Worm (Caenorhabditis elegans) whole organism, young adult: ENCODE measurements around the gene swan-2.

Source experiments
- ama-1 ChIP-seq, 3 experiments: fragments of 150-350 bp in 1 of 3; sonication (generic microtip) in 2 of 3; optimal IDR thresholded peaks; 2 replicates each; lab custom pipeline; 2014 to 2018; ENCODE audit warnings: missing biosample characterization in 2 of 3, missing genetic modification characterization in 2 of 3, missing genetic modification reagents in 2 of 3
- ekl-4 ChIP-seq: fragments of 200-800 bp; sonication (Bioruptor generic); IDR thresholded peaks from 2 replicates; pipeline ENCODE4 v1.3.6; 2022; ENCODE audit warnings: missing genetic modification reagents, missing genetic modification characterization, missing compliant biosample characterization
- gei-17 ChIP-seq: fragments of 200-800 bp; sonication (Bioruptor generic); optimal IDR thresholded peaks from 2 replicates; lab custom pipeline; 2018; ENCODE audit warnings: mild to moderate bottlenecking, missing genetic modification characterization, missing compliant biosample characterization
- nfya-1 ChIP-seq: sonication (generic microtip); optimal IDR thresholded peaks from 2 replicates; lab custom pipeline; 2017; ENCODE audit warnings: antibody characterized with exemption, missing compliant biosample characterization, missing genetic modification characterization, borderline replicate concordance; ENCODE audit not compliant: insufficient read depth
- nhr-120 ChIP-seq: fragments of 200-800 bp; sonication (Bioruptor generic); IDR thresholded peaks from 2 replicates; pipeline ENCODE4 v1.3.6; 2022; ENCODE audit warnings: missing genetic modification characterization, missing compliant biosample characterization
- snpc-4 ChIP-seq, 5 experiments: fragments of 150-350 bp in 1 of 5; sonication (generic microtip) in 4 of 5; optimal IDR thresholded peaks; 2 replicates each; lab custom pipeline; 2014 to 2018; ENCODE audit warnings: missing genetic modification characterization in 5 of 5, missing biosample characterization in 3 of 5, antibody characterized with exemption in 2 of 5, mild to moderate bottlenecking in 2 of 5, missing compliant biosample characterization in 2 of 5, missing genotype in 2 of 5, moderate library complexity in 2 of 5, missing genetic modification reagents in 1 of 5
- tbx-9 ChIP-seq: sonication (generic microtip); optimal IDR thresholded peaks from 2 replicates; lab custom pipeline; 2016; ENCODE audit warnings: borderline replicate concordance, missing genetic modification characterization, inconsistent platforms, missing compliant biosample characterization
- unc-62 ChIP-seq: fragments of 150-350 bp; optimal IDR thresholded peaks from 2 replicates; lab custom pipeline; 2014; ENCODE audit warnings: missing biosample characterization, missing genetic modification reagents, missing genetic modification characterization

- no peak for TF ChIP-seq ama-1 (optimal IDR thresholded peaks at IDR 0.05; lab: Kevin White, UChicago)
- no peak for TF ChIP-seq ama-1 (GFP tag; optimal IDR thresholded peaks at IDR 0.05; lab: Kevin White, UChicago)
- no peak for TF ChIP-seq gei-17
- TF ChIP-seq nfya-1: no peak
- TF ChIP-seq unc-62 (GFP tag; lab: Kevin White, UChicago): no peak
- TF ChIP-seq ekl-4: no peak
- TF ChIP-seq tbx-9: no peak
- TF ChIP-seq snpc-4 (GFP tag; optimal IDR thresholded peaks at IDR 0.05; lab: Kevin White, UChicago): no peak
- TF ChIP-seq snpc-4 (tag; optimal IDR thresholded peaks at IDR 0.05; lab: Kevin White, UChicago): no peak
- TF ChIP-seq nhr-120 (GFP tag; lab: Robert Waterston, UW): no peak
Observed at ce11 chrV:13850170-13850569, 46.1 kb upstream of the swan-2 start, which contains the start of gene hpx-2.
